Fruit fly (Drosophila melanogaster) whole organism, embryonic: ENCODE data around the gene CG2841.

ENCODE experiments used
- Bdp1 ChIP-seq: fragments of 200-800 bp; sonication (Bioruptor generic); optimal IDR thresholded peaks from 3 replicates; lab custom pipeline; 2016; ENCODE audit warnings: missing biosample characterization, missing genetic modification characterization
- CG11093 ChIP-seq: fragments of 200-800 bp; sonication (Bioruptor generic); IDR thresholded peaks from 3 replicates; pipeline ENCODE4 v1.3.6; 2022; ENCODE audit warnings: missing biosample characterization, missing genetic modification characterization
- CG11723 ChIP-seq: fragments of 200-800 bp; sonication (Bioruptor generic); optimal IDR thresholded peaks from 2 replicates; lab custom pipeline; 2017; ENCODE audit warnings: missing biosample characterization, mild to moderate bottlenecking, missing genetic modification characterization
- CG13624 ChIP-seq: fragments of 200-800 bp; sonication (Bioruptor generic); optimal IDR thresholded peaks from 2 replicates; lab custom pipeline; 2016; ENCODE audit warnings: missing biosample characterization, missing genetic modification characterization
- CG14441 ChIP-seq: fragments of 200-800 bp; sonication (Bioruptor generic); IDR thresholded peaks from 2 replicates; pipeline ENCODE4 v1.3.6; 2022; ENCODE audit warnings: missing biosample characterization, missing genetic modification characterization
- CG15601 ChIP-seq: fragments of 200-800 bp; sonication (Bioruptor generic); optimal IDR thresholded peaks from 3 replicates; lab custom pipeline; 2019; ENCODE audit warnings: missing biosample characterization, mild to moderate bottlenecking, missing genetic modification characterization, moderate library complexity
- CG16779 ChIP-seq: fragments of 200-800 bp; sonication (Bioruptor generic); IDR thresholded peaks from 2 replicates; pipeline ENCODE4 v1.3.6; 2022; ENCODE audit warnings: missing biosample characterization, missing genetic modification characterization
- CG16815 ChIP-seq: fragments of 200-800 bp; sonication (Bioruptor generic); optimal IDR thresholded peaks from 3 replicates; lab custom pipeline; 2017; ENCODE audit warnings: missing biosample characterization, mild to moderate bottlenecking, missing genetic modification characterization
- CG16863 ChIP-seq: fragments of 200-800 bp; sonication (Bioruptor generic); optimal IDR thresholded peaks from 3 replicates; lab custom pipeline; 2016; ENCODE audit warnings: missing biosample characterization, missing genetic modification characterization
- CG18476 ChIP-seq: fragments of 200-800 bp; sonication (Bioruptor generic); optimal IDR thresholded peaks from 2 replicates; lab custom pipeline; 2016; ENCODE audit warnings: missing biosample characterization, mild to moderate bottlenecking, missing genetic modification characterization
- CG18619 ChIP-seq: fragments of 200-800 bp; sonication (Bioruptor generic); optimal IDR thresholded peaks from 3 replicates; lab custom pipeline; 2017; ENCODE audit warnings: missing biosample characterization, mild to moderate bottlenecking, missing genetic modification characterization
- CG9817 ChIP-seq: fragments of 200-800 bp; sonication (Bioruptor generic); optimal IDR thresholded peaks from 2 replicates; lab custom pipeline; 2018; ENCODE audit warnings: missing biosample characterization, mild to moderate bottlenecking, missing genetic modification characterization, moderate library complexity
- Dip3 ChIP-seq: fragments of 200-800 bp; sonication (Bioruptor generic); optimal IDR thresholded peaks from 3 replicates; lab custom pipeline; 2016; ENCODE audit warnings: missing biosample characterization, missing genetic modification characterization
- Doc2 ChIP-seq: fragments of 200-800 bp; sonication (Bioruptor generic); IDR thresholded peaks from 2 replicates; pipeline ENCODE4 v1.3.6; 2022; ENCODE audit warnings: missing biosample characterization, missing genetic modification characterization
- Dp ChIP-seq: fragments of 200-800 bp; sonication (Bioruptor generic); optimal IDR thresholded peaks from 2 replicates; lab custom pipeline; 2018; ENCODE audit warnings: missing biosample characterization, mild to moderate bottlenecking, missing genetic modification characterization, moderate library complexity
- HLH3B ChIP-seq: fragments of 200-800 bp; sonication (Bioruptor generic); IDR thresholded peaks from 2 replicates; pipeline ENCODE4 v1.3.6; 2022; ENCODE audit warnings: missing biosample characterization, missing genetic modification characterization
- Hmx ChIP-seq: fragments of 200-800 bp; sonication (Bioruptor generic); optimal IDR thresholded peaks from 2 replicates; lab custom pipeline; 2016; ENCODE audit warnings: missing biosample characterization, missing genetic modification characterization
- Hr39 ChIP-seq: fragments of >200 bp; optimal IDR thresholded peaks from 2 replicates; lab custom pipeline; 2017
- Hr78 ChIP-seq, 2 experiments: fragments of 200-800 bp in 1 of 2; fragments of >200 bp in 1 of 2; sonication (Bioruptor generic) in 1 of 2; optimal IDR thresholded peaks; 2 replicates each; lab custom pipeline; 2017 to 2019; ENCODE audit warnings: missing biosample characterization in 2 of 2, missing genetic modification characterization in 2 of 2, mild to moderate bottlenecking in 1 of 2, moderate library complexity in 1 of 2
- Lpt ChIP-seq: fragments of >200 bp; optimal IDR thresholded peaks from 2 replicates; lab custom pipeline; 2018; ENCODE audit warnings: missing biosample characterization, missing genetic modification characterization
- Myb ChIP-seq: fragments of 200-800 bp; sonication (Bioruptor generic); optimal IDR thresholded peaks from 2 replicates; lab custom pipeline; 2016; ENCODE audit warnings: missing biosample characterization, missing genetic modification characterization
- Optix ChIP-seq: fragments of 200-800 bp; sonication (Bioruptor generic); IDR thresholded peaks from 3 replicates; pipeline ENCODE4 v1.3.6; 2022; ENCODE audit warnings: missing biosample characterization, missing genetic modification characterization
- Sin3A ChIP-seq: fragments of >200 bp; optimal IDR thresholded peaks from 2 replicates; lab custom pipeline; 2018
- Ssrp ChIP-seq: fragments of 200-800 bp; sonication (Bioruptor generic); optimal IDR thresholded peaks from 2 replicates; lab custom pipeline; 2018; ENCODE audit warnings: missing biosample characterization, mild to moderate bottlenecking, missing genetic modification characterization, moderate library complexity
- TFAM ChIP-seq: fragments of 200-800 bp; sonication (Bioruptor generic); optimal IDR thresholded peaks from 2 replicates; lab custom pipeline; 2017; ENCODE audit warnings: missing biosample characterization, missing genetic modification characterization, inconsistent platforms
- Vsx1 ChIP-seq: fragments of 200-800 bp; sonication (Bioruptor generic); optimal IDR thresholded peaks from 2 replicates; lab custom pipeline; 2017; ENCODE audit warnings: missing biosample characterization, mild to moderate bottlenecking, missing genetic modification characterization, missing genetic modification reagents
- Xbp1 ChIP-seq: fragments of 200-800 bp; sonication (Bioruptor generic); optimal IDR thresholded peaks from 3 replicates; lab custom pipeline; 2016; ENCODE audit warnings: missing biosample characterization, mild to moderate bottlenecking, missing genetic modification characterization
- ab ChIP-seq: fragments of 200-800 bp; sonication (Bioruptor generic); optimal IDR thresholded peaks from 2 replicates; lab custom pipeline; 2016; ENCODE audit warnings: missing biosample characterization, missing genetic modification characterization
- bcd ChIP-seq: fragments of 200-800 bp; sonication (Bioruptor generic); optimal IDR thresholded peaks from 2 replicates; lab custom pipeline; 2017; ENCODE audit warnings: missing biosample characterization, mild to moderate bottlenecking, missing genetic modification characterization
- cato ChIP-seq: fragments of 200-800 bp; sonication (Bioruptor generic); optimal IDR thresholded peaks from 2 replicates; lab custom pipeline; 2016; ENCODE audit warnings: missing biosample characterization, missing genetic modification characterization, borderline replicate concordance
- caup ChIP-seq: fragments of 200-800 bp; sonication (Bioruptor generic); optimal IDR thresholded peaks from 3 replicates; lab custom pipeline; 2017; ENCODE audit warnings: missing biosample characterization, mild to moderate bottlenecking, missing genetic modification characterization, moderate library complexity; ENCODE audit not compliant: severe bottlenecking
- chinmo ChIP-seq: fragments of 200-800 bp; sonication (Bioruptor generic); IDR thresholded peaks from 4 replicates; pipeline ENCODE4 v1.3.6; 2022; ENCODE audit warnings: missing biosample characterization, missing genetic modification characterization; ENCODE audit not compliant: partially characterized antibody
- danr ChIP-seq: fragments of 200-800 bp; sonication (Bioruptor generic); IDR thresholded peaks from 2 replicates; pipeline ENCODE4 v1.3.6; 2022; ENCODE audit warnings: missing biosample characterization, missing genetic modification characterization
- ewg ChIP-seq: fragments of 200-800 bp; sonication (Bioruptor generic); optimal IDR thresholded peaks from 3 replicates; lab custom pipeline; 2017; ENCODE audit warnings: mild to moderate bottlenecking, missing biosample characterization, missing genetic modification reagents, missing genetic modification characterization
- exex ChIP-seq: fragments of 200-800 bp; sonication (Bioruptor generic); optimal IDR thresholded peaks from 4 replicates; lab custom pipeline; 2018; ENCODE audit warnings: missing biosample characterization, mild to moderate bottlenecking, missing genetic modification characterization, moderate library complexity
- ftz-f1 ChIP-seq: fragments of 200-800 bp; sonication (Bioruptor generic); optimal IDR thresholded peaks from 2 replicates; lab custom pipeline; 2016; ENCODE audit warnings: missing biosample characterization, missing genetic modification characterization
- grau ChIP-seq: fragments of 200-800 bp; optimal IDR thresholded peaks from 3 replicates; lab custom pipeline; 2019; ENCODE audit warnings: missing biosample characterization, mild to moderate bottlenecking, missing genetic modification characterization, moderate library complexity
- jigr1 ChIP-seq: fragments of 200-800 bp; sonication (Bioruptor generic); IDR thresholded peaks from 3 replicates; pipeline ENCODE4 v1.3.6; 2022; ENCODE audit warnings: missing biosample characterization, missing genetic modification characterization
- jumu ChIP-seq: fragments of 200-800 bp; sonication (Bioruptor generic); optimal IDR thresholded peaks from 3 replicates; lab custom pipeline; 2016; ENCODE audit warnings: missing biosample characterization, missing genetic modification characterization
- lab ChIP-seq: fragments of 200-800 bp; sonication (Bioruptor generic); optimal IDR thresholded peaks from 3 replicates; lab custom pipeline; 2017; ENCODE audit warnings: missing biosample characterization, missing genetic modification characterization, mild to moderate bottlenecking, moderate library complexity, missing genetic modification reagents
- odd ChIP-seq: fragments of 200-800 bp; sonication (Bioruptor generic); optimal IDR thresholded peaks from 2 replicates; lab custom pipeline; 2017; ENCODE audit warnings: missing biosample characterization, mild to moderate bottlenecking, missing genetic modification characterization
- run ChIP-seq: fragments of 200-800 bp; sonication (Bioruptor generic); optimal IDR thresholded peaks from 3 replicates; lab custom pipeline; 2018; ENCODE audit warnings: missing biosample characterization, mild to moderate bottlenecking, missing genetic modification characterization
- sisA ChIP-seq: fragments of 200-800 bp; sonication (Bioruptor generic); IDR thresholded peaks from 2 replicates; pipeline ENCODE4 v1.3.6; 2022; ENCODE audit warnings: missing biosample characterization, missing genetic modification characterization
- slbo ChIP-seq: fragments of 200-800 bp; sonication (Bioruptor generic); IDR thresholded peaks from 2 replicates; pipeline ENCODE4 v1.3.6; 2022; ENCODE audit warnings: missing biosample characterization, missing genetic modification characterization
- so ChIP-seq: fragments of 200-800 bp; sonication (Bioruptor generic); IDR thresholded peaks from 3 replicates; pipeline ENCODE4 v1.3.6; 2022; ENCODE audit warnings: missing biosample characterization, missing genetic modification characterization
- sqz ChIP-seq: fragments of 200-800 bp; sonication (Bioruptor generic); optimal IDR thresholded peaks from 3 replicates; lab custom pipeline; 2018; ENCODE audit warnings: missing biosample characterization, mild to moderate bottlenecking, missing genetic modification characterization
- stc ChIP-seq: fragments of 200-800 bp; sonication (Bioruptor generic); IDR thresholded peaks from 2 replicates; pipeline ENCODE4 v1.3.6; 2022; ENCODE audit warnings: missing biosample characterization, missing genetic modification characterization
- tna ChIP-seq: fragments of 200-800 bp; sonication (Bioruptor generic); IDR thresholded peaks from 2 replicates; pipeline ENCODE4 v1.3.6; 2022; ENCODE audit warnings: missing biosample characterization, missing genetic modification characterization; ENCODE audit not compliant: partially characterized antibody
- ttk ChIP-seq: fragments of 200-800 bp; sonication (Bioruptor generic); IDR thresholded peaks from 2 replicates; pipeline ENCODE4 v2.1.2; 2022; ENCODE audit warnings: missing biosample characterization, missing genetic modification characterization
- unpg ChIP-seq: fragments of 200-800 bp; sonication (Bioruptor generic); optimal IDR thresholded peaks from 3 replicates; lab custom pipeline; 2018; ENCODE audit warnings: missing biosample characterization, mild to moderate bottlenecking, missing genetic modification characterization, moderate library complexity

Gene CG2841

DNA sequence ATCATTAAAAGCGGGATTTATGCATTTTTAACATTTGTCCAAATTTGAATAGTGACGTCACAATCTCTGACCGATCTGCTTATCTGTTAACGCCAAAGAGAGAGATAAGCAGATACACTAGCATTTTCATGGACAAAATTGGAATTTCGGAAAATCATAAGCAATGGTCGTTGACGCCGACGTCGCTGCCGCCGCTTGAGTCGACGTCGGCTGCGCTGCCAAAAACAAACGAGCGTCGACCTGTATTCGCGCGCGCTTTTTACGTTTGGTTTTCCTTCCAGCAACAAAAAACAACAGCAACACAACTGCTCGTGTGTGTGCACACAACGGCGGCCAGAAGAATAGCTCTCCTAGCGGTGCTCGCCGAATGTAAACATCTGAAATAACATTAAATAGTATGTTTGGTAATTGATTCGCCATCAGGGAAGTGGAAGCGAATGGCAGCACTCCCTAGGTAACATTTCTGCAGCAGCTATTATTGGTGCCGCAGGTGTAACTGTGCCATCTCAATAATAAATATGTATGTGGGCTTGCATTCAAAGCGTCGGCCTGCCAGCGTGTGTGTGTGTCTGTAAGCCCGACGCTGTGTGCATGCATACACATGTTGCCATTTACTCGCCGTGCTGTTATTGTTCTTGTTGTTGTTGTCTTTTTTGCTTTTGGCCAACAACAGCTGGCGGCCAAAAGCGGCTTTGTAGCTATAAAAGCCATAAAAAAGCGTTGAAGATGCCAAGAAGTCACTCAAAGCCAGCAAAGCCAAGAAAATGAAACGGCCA lies 65.7 kb downstream of the CG2841 start (continued):
- TF ChIP-seq chinmo (GFP tag; lab: Robert Waterston, UW): peak; percentile 74; the same call in 2 of the 4 replicates
- TF ChIP-seq CG18476: peak; percentile 92
- peak; percentile 97 for TF ChIP-seq unpg (GFP tag; lab: Kevin White, UChicago)
- peak; percentile 90 for TF ChIP-seq jumu (GFP tag; lab: Kevin White, UChicago)
- TF ChIP-seq ttk (GFP tag; lab: Robert Waterston, UW): peak; percentile 97
- TF ChIP-seq CG16815: peak; percentile 95
- peak; percentile 98 for TF ChIP-seq Optix
- TF ChIP-seq ftz-f1 (GFP tag; lab: Kevin White, UChicago): peak; percentile 35
- peak; percentile 92 for TF ChIP-seq run (tag; lab: Kevin White, UChicago)
- peak; percentile 96 for TF ChIP-seq CG11093 (GFP tag; lab: Robert Waterston, UW)
- TF ChIP-seq slbo (GFP tag; lab: Robert Waterston, UW): peak; percentile 97
- peak; percentile 90 for TF ChIP-seq CG9817
- peak; percentile 92 for TF ChIP-seq CG11723 (GFP tag; lab: Kevin White, UChicago)
- no peak for TF ChIP-seq Sin3A (lab: Kevin White, UChicago)
- TF ChIP-seq Dp: peak; percentile 30
- TF ChIP-seq exex (tag; lab: Kevin White, UChicago): peak; percentile 58
- TF ChIP-seq CG16863 (GFP tag; lab: Kevin White, UChicago): peak; percentile 96
- peak; percentile 89 for TF ChIP-seq Vsx1
- peak; percentile 94 for TF ChIP-seq caup (GFP tag; lab: Kevin White, UChicago)
- TF ChIP-seq CG18619 (GFP tag; lab: Kevin White, UChicago): peak; percentile 93
- peak; percentile 60 for TF ChIP-seq Hmx
- TF ChIP-seq Hr78 (GFP tag; optimal IDR thresholded peaks at IDR 0.05; lab: Kevin White, UChicago): peak in 1 of 2 experiments; percentile 84
- TF ChIP-seq Xbp1 (GFP tag; lab: Kevin White, UChicago): peak; percentile 94
- peak; percentile 85 for TF ChIP-seq sqz (GFP tag; lab: Kevin White, UChicago)
- TF ChIP-seq ab: peak; percentile 74
- peak; percentile 94 for TF ChIP-seq jigr1 (GFP tag; lab: Robert Waterston, UW)
- TF ChIP-seq CG13624 (GFP tag; lab: Kevin White, UChicago): peak; percentile 86
- peak; percentile 97 for TF ChIP-seq so
- no peak for TF ChIP-seq tna (GFP tag; lab: Robert Waterston, UW)
- TF ChIP-seq CG14441 (GFP tag; lab: Robert Waterston, UW): peak; percentile 99
- TF ChIP-seq lab (GFP tag; lab: Kevin White, UChicago): peak; percentile 96
- peak; percentile 73 for TF ChIP-seq Doc2 (GFP tag; lab: Robert Waterston, UW)
- peak; percentile 95 for TF ChIP-seq ewg (GFP tag; lab: Kevin White, UChicago)
- no peak for TF ChIP-seq Hr39 (lab: Kevin White, UChicago)
- TF ChIP-seq Dip3 (GFP tag; lab: Kevin White, UChicago): peak; percentile 93
- peak; percentile 89 for TF ChIP-seq Bdp1 (GFP tag; lab: Kevin White, UChicago)
- peak; percentile 95 for TF ChIP-seq bcd (GFP tag; lab: Kevin White, UChicago)
- TF ChIP-seq cato (GFP tag; lab: Kevin White, UChicago): peak; percentile 85
- peak; percentile 74 for TF ChIP-seq TFAM (GFP tag; lab: Kevin White, UChicago)
- TF ChIP-seq danr (GFP tag; lab: Robert Waterston, UW): peak; percentile 96
- TF ChIP-seq Myb: peak; percentile 81
- TF ChIP-seq grau: peak; percentile 94
- TF ChIP-seq Lpt: no peak
- peak; percentile 91 for TF ChIP-seq CG15601 (tag; lab: Kevin White, UChicago)
- peak; percentile 96 for TF ChIP-seq sisA (GFP tag; lab: Robert Waterston, UW)
- TF ChIP-seq stc (GFP tag; lab: Robert Waterston, UW): peak; percentile 97
- peak; percentile 95 for TF ChIP-seq Ssrp (tag; lab: Kevin White, UChicago)
- peak; percentile 97 for TF ChIP-seq HLH3B
- peak; percentile 88 for TF ChIP-seq CG16779 (GFP tag; lab: Robert Waterston, UW)
- peak; percentile 93 for TF ChIP-seq odd (GFP tag; lab: Kevin White, UChicago)
